Fruit fly (Drosophila melanogaster) whole organism, prepupa: ENCODE measurements around the gene RabGGTa.
A peak's percentile ranks its signal among the peaks of the same experiment; 100 is the strongest.

Source experiments
- Blimp-1 ChIP-seq: fragments of 200-800 bp; sonication (Bioruptor generic); optimal IDR thresholded peaks from 3 replicates; lab custom pipeline; 2017; ENCODE audit warnings: missing biosample characterization, missing genetic modification characterization, mild to moderate bottlenecking, moderate library complexity, missing genetic modification reagents
- CG10631 ChIP-seq: fragments of 200-800 bp; sonication (Bioruptor generic); optimal IDR thresholded peaks from 2 replicates; lab custom pipeline; 2016; ENCODE audit warnings: missing biosample characterization, missing genetic modification characterization
- CG11294 ChIP-seq: fragments of 200-800 bp; sonication (Bioruptor generic); IDR thresholded peaks from 2 replicates; pipeline ENCODE4 v1.3.6; 2022; ENCODE audit warnings: missing biosample characterization, missing genetic modification characterization
- CG11762 ChIP-seq: fragments of 200-800 bp; sonication (Bioruptor generic); optimal IDR thresholded peaks from 3 replicates; lab custom pipeline; 2016; ENCODE audit warnings: missing biosample characterization, missing genetic modification characterization; ENCODE audit not compliant: insufficient read depth
- CG15336 ChIP-seq: fragments of 200-800 bp; sonication (Bioruptor generic); IDR thresholded peaks from 2 replicates; pipeline ENCODE4 v1.3.6; 2022; ENCODE audit warnings: missing biosample characterization, missing genetic modification characterization
- CG1621 ChIP-seq: fragments of 200-800 bp; sonication (Bioruptor generic); optimal IDR thresholded peaks from 3 replicates; lab custom pipeline; 2018; ENCODE audit warnings: missing biosample characterization, mild to moderate bottlenecking, missing genetic modification characterization
- CG16779 ChIP-seq: fragments of 200-800 bp; sonication (Bioruptor generic); optimal IDR thresholded peaks from 3 replicates; lab custom pipeline; 2017; ENCODE audit warnings: missing biosample characterization, mild to moderate bottlenecking, missing genetic modification characterization
- CG3032 ChIP-seq: fragments of 200-800 bp; optimal IDR thresholded peaks from 2 replicates; lab custom pipeline; 2019; ENCODE audit warnings: missing biosample characterization, mild to moderate bottlenecking, missing genetic modification characterization, moderate library complexity
- CG31627 ChIP-seq: fragments of 200-800 bp; sonication (Bioruptor generic); optimal IDR thresholded peaks from 3 replicates; lab custom pipeline; 2016; ENCODE audit warnings: missing biosample characterization, missing genetic modification characterization
- CG34406 ChIP-seq: fragments of 200-800 bp; sonication (Bioruptor generic); optimal IDR thresholded peaks from 3 replicates; lab custom pipeline; 2016; ENCODE audit warnings: missing biosample characterization, missing genetic modification characterization
- CG4318 ChIP-seq: fragments of 200-800 bp; sonication (Bioruptor generic); optimal IDR thresholded peaks from 3 replicates; lab custom pipeline; 2017; ENCODE audit warnings: missing biosample characterization, mild to moderate bottlenecking, missing genetic modification characterization
- CG6276 ChIP-seq: fragments of 200-800 bp; sonication (Bioruptor generic); optimal IDR thresholded peaks from 2 replicates; lab custom pipeline; 2017; ENCODE audit warnings: missing biosample characterization, mild to moderate bottlenecking, missing genetic modification characterization
- CG6792 ChIP-seq: fragments of 200-800 bp; sonication (Bioruptor generic); optimal IDR thresholded peaks from 3 replicates; lab custom pipeline; 2016; ENCODE audit warnings: missing biosample characterization, missing genetic modification characterization
- CG6808 ChIP-seq: fragments of 200-800 bp; sonication (Bioruptor generic); optimal IDR thresholded peaks from 3 replicates; lab custom pipeline; 2017; ENCODE audit warnings: missing biosample characterization, missing genetic modification characterization, mild to moderate bottlenecking, moderate library complexity, missing genetic modification reagents
- CG7368 ChIP-seq: fragments of 200-800 bp; sonication (Bioruptor generic); optimal IDR thresholded peaks from 3 replicates; lab custom pipeline; 2016; ENCODE audit warnings: missing biosample characterization, missing genetic modification characterization
- CG8632 ChIP-seq: fragments of 200-800 bp; sonication (Bioruptor generic); optimal IDR thresholded peaks from 3 replicates; lab custom pipeline; 2016; ENCODE audit warnings: missing biosample characterization, missing genetic modification characterization
- CG9139 ChIP-seq: fragments of 200-800 bp; sonication (Bioruptor generic); optimal IDR thresholded peaks from 3 replicates; lab custom pipeline; 2017; ENCODE audit warnings: missing biosample characterization, mild to moderate bottlenecking, missing genetic modification characterization
- Eip75B ChIP-seq: fragments of 200-800 bp; sonication (Bioruptor generic); optimal IDR thresholded peaks from 3 replicates; lab custom pipeline; 2016; ENCODE audit warnings: missing biosample characterization, missing genetic modification characterization
- Eip78C ChIP-seq: fragments of 200-800 bp; sonication (Bioruptor generic); peaks from one replicate; lab custom pipeline; 2016; ENCODE audit warnings: missing biosample characterization, missing genetic modification characterization
- Eip93F ChIP-seq: fragments of 200-800 bp; sonication (Bioruptor generic); optimal IDR thresholded peaks from 2 replicates; lab custom pipeline; 2016; ENCODE audit warnings: missing biosample characterization, mild to moderate bottlenecking, missing genetic modification characterization
- Ets21C ChIP-seq: fragments of 200-800 bp; sonication (Bioruptor generic); optimal IDR thresholded peaks from 3 replicates; lab custom pipeline; 2016; ENCODE audit warnings: missing biosample characterization, missing genetic modification characterization
- Ets96B ChIP-seq: fragments of 200-800 bp; optimal IDR thresholded peaks from 2 replicates; lab custom pipeline; 2019; ENCODE audit warnings: missing biosample characterization, mild to moderate bottlenecking, missing genetic modification characterization, moderate library complexity
- Gug ChIP-seq: fragments of 200-800 bp; sonication (Bioruptor generic); IDR thresholded peaks from 2 replicates; pipeline ENCODE4 v1.3.6; 2022; ENCODE audit warnings: missing biosample characterization, missing genetic modification characterization
- Hr38 ChIP-seq: sonication (Bioruptor generic); optimal IDR thresholded peaks from 2 replicates; lab custom pipeline; 2016; ENCODE audit warnings: missing biosample characterization, missing genetic modification characterization
- Hr39 ChIP-seq: fragments of 200-800 bp; sonication (Bioruptor generic); optimal IDR thresholded peaks from 2 replicates; lab custom pipeline; 2016; ENCODE audit warnings: missing biosample characterization, missing genetic modification characterization
- Hr4 ChIP-seq: fragments of 200-800 bp; sonication (Bioruptor generic); optimal IDR thresholded peaks from 3 replicates; lab custom pipeline; 2016; ENCODE audit warnings: missing biosample characterization, missing genetic modification characterization
- Lpt ChIP-seq: fragments of 200-800 bp; sonication (Bioruptor generic); optimal IDR thresholded peaks from 3 replicates; lab custom pipeline; 2016; ENCODE audit warnings: missing biosample characterization, missing genetic modification characterization
- Met ChIP-seq: fragments of 200-800 bp; sonication (Bioruptor generic); optimal IDR thresholded peaks from 3 replicates; lab custom pipeline; 2016; ENCODE audit warnings: missing biosample characterization, missing genetic modification characterization
- Smox ChIP-seq: fragments of 200-800 bp; sonication (Bioruptor generic); optimal IDR thresholded peaks from 3 replicates; lab custom pipeline; 2016; ENCODE audit warnings: missing biosample characterization, missing genetic modification characterization
- Sox102F ChIP-seq: fragments of 200-800 bp; sonication (Bioruptor generic); optimal IDR thresholded peaks from 2 replicates; lab custom pipeline; 2016; ENCODE audit warnings: missing biosample characterization, mild to moderate bottlenecking, missing genetic modification characterization
- Sox15 ChIP-seq: fragments of 200-800 bp; sonication (Bioruptor generic); optimal IDR thresholded peaks from 3 replicates; lab custom pipeline; 2016; ENCODE audit warnings: missing biosample characterization, missing genetic modification characterization
- acj6 ChIP-seq: fragments of 200-800 bp; sonication (Bioruptor generic); optimal IDR thresholded peaks from 3 replicates; lab custom pipeline; 2016; ENCODE audit warnings: missing biosample characterization, missing genetic modification characterization
- cyc ChIP-seq: fragments of 200-800 bp; sonication (Bioruptor generic); optimal IDR thresholded peaks from 3 replicates; lab custom pipeline; 2016; ENCODE audit warnings: missing biosample characterization, missing genetic modification characterization
- dac ChIP-seq: fragments of 200-800 bp; sonication (Bioruptor generic); optimal IDR thresholded peaks from 2 replicates; lab custom pipeline; 2017; ENCODE audit warnings: missing biosample characterization, mild to moderate bottlenecking, missing genetic modification characterization
- dsx ChIP-seq: fragments of 200-800 bp; optimal IDR thresholded peaks from 3 replicates; lab custom pipeline; 2019; ENCODE audit warnings: missing biosample characterization, mild to moderate bottlenecking, missing genetic modification characterization, moderate library complexity; ENCODE audit not compliant: poor library complexity, severe bottlenecking
- eg ChIP-seq: fragments of 200-800 bp; sonication (Bioruptor generic); IDR thresholded peaks from 3 replicates; pipeline ENCODE4 v1.3.6; 2022; ENCODE audit warnings: missing biosample characterization, missing genetic modification characterization
- esn ChIP-seq: fragments of 200-800 bp; sonication (Bioruptor generic); optimal IDR thresholded peaks from 2 replicates; lab custom pipeline; 2016; ENCODE audit warnings: missing biosample characterization, mild to moderate bottlenecking, missing genetic modification characterization, moderate library complexity
- fd59A ChIP-seq: fragments of 200-800 bp; sonication (Bioruptor generic); optimal IDR thresholded peaks from 2 replicates; lab custom pipeline; 2017; ENCODE audit warnings: missing biosample characterization, mild to moderate bottlenecking, missing genetic modification characterization, missing genetic modification reagents
- fd85E ChIP-seq: fragments of 200-800 bp; sonication (Bioruptor generic); optimal IDR thresholded peaks from 3 replicates; lab custom pipeline; 2016; ENCODE audit warnings: missing biosample characterization, missing genetic modification characterization
- lz ChIP-seq: fragments of 200-800 bp; sonication (Bioruptor generic); optimal IDR thresholded peaks from 3 replicates; lab custom pipeline; 2016; ENCODE audit warnings: missing biosample characterization, missing genetic modification characterization
- net ChIP-seq: fragments of 200-800 bp; sonication (Bioruptor generic); optimal IDR thresholded peaks from 3 replicates; lab custom pipeline; 2016; ENCODE audit warnings: missing biosample characterization, missing genetic modification characterization
- pdm3 ChIP-seq: fragments of 200-800 bp; sonication (Bioruptor generic); optimal IDR thresholded peaks from 3 replicates; lab custom pipeline; 2016; ENCODE audit warnings: missing biosample characterization, missing genetic modification characterization
- salr ChIP-seq, 2 experiments: fragments of 200-800 bp; sonication (Bioruptor generic); optimal IDR thresholded peaks; 3 replicates each; lab custom pipeline; 2016 to 2018; ENCODE audit warnings: missing biosample characterization in 2 of 2, missing genetic modification characterization in 2 of 2, mild to moderate bottlenecking in 1 of 2
- spab ChIP-seq: fragments of 200-800 bp; sonication (Bioruptor generic); optimal IDR thresholded peaks from 2 replicates; lab custom pipeline; 2017; ENCODE audit warnings: missing biosample characterization, mild to moderate bottlenecking, missing genetic modification characterization, missing genetic modification reagents
- ss ChIP-seq, 2 experiments: fragments of 200-800 bp; sonication (Bioruptor generic); optimal IDR thresholded peaks; 2 replicates in 1 of 2; 3 replicates in 1 of 2; lab custom pipeline; 2017 to 2018; ENCODE audit warnings: mild to moderate bottlenecking in 2 of 2, missing biosample characterization in 2 of 2, missing genetic modification characterization in 2 of 2, moderate library complexity in 1 of 2
- svp ChIP-seq: fragments of 200-800 bp; sonication (Bioruptor generic); peaks from one replicate; lab custom pipeline; 2016; ENCODE audit warnings: missing biosample characterization, missing genetic modification characterization
- topi ChIP-seq: fragments of 200-800 bp; sonication (Bioruptor generic); optimal IDR thresholded peaks from 3 replicates; lab custom pipeline; 2016; ENCODE audit warnings: missing biosample characterization, missing genetic modification characterization
- vri ChIP-seq: fragments of 200-800 bp; sonication (Bioruptor generic); optimal IDR thresholded peaks from 3 replicates; lab custom pipeline; 2016; ENCODE audit warnings: missing biosample characterization, mild to moderate bottlenecking, missing genetic modification characterization

RabGGTa gene

DNA sequence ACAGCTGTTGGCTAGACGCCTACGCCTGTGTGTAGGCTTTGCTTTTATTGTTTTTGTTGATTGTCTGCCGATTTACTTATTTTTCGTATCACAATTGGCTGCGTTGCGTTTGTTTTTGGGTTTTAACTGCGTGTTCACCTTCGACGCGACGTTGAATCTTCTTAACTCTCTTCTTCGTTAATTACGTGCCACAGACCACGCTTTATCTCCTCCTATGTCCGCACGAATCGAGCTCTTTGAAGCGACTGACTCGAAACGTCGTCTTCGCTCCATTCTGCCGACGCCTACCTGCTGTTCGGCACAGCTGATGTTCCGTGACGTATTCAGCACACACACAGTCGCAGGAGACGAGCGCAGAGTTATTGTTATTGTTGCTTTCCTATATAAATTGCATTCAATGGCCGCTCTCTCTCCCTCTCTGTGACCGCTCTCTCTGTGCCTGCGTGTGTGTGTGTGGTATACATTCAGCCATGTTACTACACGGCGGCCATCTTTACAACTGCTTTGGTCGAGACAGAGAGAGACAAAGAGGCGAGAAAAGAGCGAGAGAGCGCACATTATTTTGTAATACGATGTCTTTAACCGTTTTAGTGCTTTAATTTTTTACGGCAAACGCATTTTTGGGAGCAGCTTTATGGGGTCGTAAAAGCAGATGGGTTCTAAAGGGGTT lies 40.9 kb upstream of the RabGGTa start, which contains the start of gene corto (continued):
- TF ChIP-seq cyc (GFP tag; lab: Kevin White, UChicago) (no peak), CG34406 (GFP tag; lab: Kevin White, UChicago) (no peak), Sox102F (GFP tag; lab: Kevin White, UChicago) (peak; percentile 9), Ets96B (tag; lab: Kevin White, UChicago) (no peak), Sox15 (no peak), salr (GFP tag; optimal IDR thresholded peaks at IDR 0.05; lab: Kevin White, UChicago) (no peak), esn (GFP tag; lab: Kevin White, UChicago) (no peak), Hr4 (GFP tag; lab: Kevin White, UChicago) (no peak), pdm3 (GFP tag; lab: Kevin White, UChicago) (no peak), CG6792 (GFP tag; lab: Kevin White, UChicago) (no peak), Blimp-1 (GFP tag; lab: Kevin White, UChicago) (peak; percentile 9), CG8632 (GFP tag; lab: Kevin White, UChicago) (no peak), fd59A (GFP tag; lab: Kevin White, UChicago) (no peak), eg (GFP tag; lab: Robert Waterston, UW) (no peak), CG16779 (peak; percentile 15), CG10631 (GFP tag; lab: Kevin White, UChicago) (no peak), Ets21C (GFP tag; lab: Kevin White, UChicago) (no peak), Gug (no peak), dsx (GFP tag; lab: Kevin White, UChicago) (peak; percentile 87), Eip78C (GFP tag; lab: Kevin White, UChicago) (peak; percentile 75), CG9139 (GFP tag; lab: Kevin White, UChicago) (no peak), net (GFP tag; lab: Kevin White, UChicago) (peak; percentile 58), Eip75B (GFP tag; lab: Kevin White, UChicago) (peak; percentile 24), Lpt (no peak), spab (no peak), acj6 (GFP tag; lab: Kevin White, UChicago) (no peak), lz (GFP tag; lab: Kevin White, UChicago) (no peak), dac (GFP tag; lab: Kevin White, UChicago) (no peak), CG11294 (GFP tag; lab: Robert Waterston, UW) (no peak), Met (no peak), CG7368 (peak; percentile 36), svp (GFP tag; lab: Kevin White, UChicago) (peak; percentile 81), CG3032 (no peak), CG1621 (tag; lab: Kevin White, UChicago) (no peak), CG31627 (GFP tag; lab: Kevin White, UChicago) (no peak)

DNA sequence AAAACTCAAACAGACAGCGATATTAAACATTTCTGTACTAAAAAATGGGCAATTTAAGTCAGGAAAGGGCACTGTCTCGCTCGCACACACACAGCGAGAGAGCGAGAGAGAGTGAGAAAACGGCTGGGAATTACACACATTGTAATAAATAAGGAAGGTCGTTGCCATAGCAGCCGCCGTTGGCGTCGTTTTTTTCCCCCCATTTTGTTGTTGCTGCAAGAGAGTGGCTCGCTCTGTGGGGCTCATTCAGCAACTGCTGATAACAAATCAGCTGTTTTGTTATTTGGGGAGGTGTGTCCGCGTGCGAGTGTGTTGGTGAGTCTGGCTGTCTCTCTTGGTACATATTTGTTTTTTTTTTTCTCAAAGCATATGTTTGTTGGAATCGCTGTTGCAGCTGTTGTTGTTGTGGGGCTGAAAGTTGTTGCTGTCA lies 40.0 kb upstream of the RabGGTa start:
- TF ChIP-seq eg (GFP tag; lab: Robert Waterston, UW) (no peak), fd85E (GFP tag; lab: Kevin White, UChicago) (no peak), Ets21C (GFP tag; lab: Kevin White, UChicago) (no peak), Met (peak; percentile 26), svp (GFP tag; lab: Kevin White, UChicago) (peak; percentile 96), CG9139 (GFP tag; lab: Kevin White, UChicago) (peak; percentile 21), Hr4 (GFP tag; lab: Kevin White, UChicago) (no peak), CG6276 (GFP tag; lab: Kevin White, UChicago) (peak; percentile 13), Gug (no peak), CG6792 (GFP tag; lab: Kevin White, UChicago) (peak; percentile 12), dac (GFP tag; lab: Kevin White, UChicago) (no peak), CG6808 (GFP tag; lab: Kevin White, UChicago) (peak; percentile 35), topi (GFP tag; lab: Kevin White, UChicago) (no peak), Hr38 (GFP tag; lab: Kevin White, UChicago) (no peak), Sox102F (GFP tag; lab: Kevin White, UChicago) (peak; percentile 59), CG11762 (peak; percentile 13), esn (GFP tag; lab: Kevin White, UChicago) (peak; percentile 23), CG4318 (GFP tag; lab: Kevin White, UChicago) (no peak), Hr39 (GFP tag; lab: Kevin White, UChicago) (peak; percentile 57), CG1621 (tag; lab: Kevin White, UChicago) (peak; percentile 34), vri (GFP tag; lab: Kevin White, UChicago) (peak; percentile 92), fd59A (GFP tag; lab: Kevin White, UChicago) (no peak), pdm3 (GFP tag; lab: Kevin White, UChicago) (no peak), Eip93F (GFP tag; lab: Kevin White, UChicago) (peak; percentile 78), Smox (GFP tag; lab: Kevin White, UChicago) (no peak), net (GFP tag; lab: Kevin White, UChicago) (peak; percentile 66), CG15336 (GFP tag; lab: Robert Waterston, UW) (no peak), ss (GFP tag; optimal IDR thresholded peaks at IDR 0.05; lab: Kevin White, UChicago) (peak; percentile 47 to 72), CG16779 (peak; percentile 57)
